Fruit fly (Drosophila melanogaster) whole organism, embryonic: ENCODE measurements around the gene Cpr73D.

ENCODE experiments used
- B-H1 ChIP-seq: fragments of 200-800 bp; sonication (Bioruptor generic); IDR thresholded peaks from 3 replicates; pipeline ENCODE4 v1.3.6; 2022; ENCODE audit warnings: missing biosample characterization, missing genetic modification characterization
- BEAF-32 ChIP-seq: fragments of 200-800 bp; sonication (Bioruptor generic); optimal IDR thresholded peaks from 3 replicates; lab custom pipeline; 2017; ENCODE audit warnings: missing biosample characterization, missing genetic modification characterization, mild to moderate bottlenecking, moderate library complexity, missing genetic modification reagents
- CG10147 ChIP-seq: fragments of 200-800 bp; sonication (Bioruptor generic); optimal IDR thresholded peaks from 2 replicates; lab custom pipeline; 2019; ENCODE audit warnings: missing biosample characterization, mild to moderate bottlenecking, missing genetic modification characterization, moderate library complexity
- CG11085 ChIP-seq: fragments of 200-800 bp; sonication (Bioruptor generic); IDR thresholded peaks from 2 replicates; pipeline ENCODE4 v1.3.6; 2022; ENCODE audit warnings: missing biosample characterization, missing genetic modification characterization
- CG11093 ChIP-seq: fragments of 200-800 bp; sonication (Bioruptor generic); IDR thresholded peaks from 3 replicates; pipeline ENCODE4 v1.3.6; 2022; ENCODE audit warnings: missing biosample characterization, missing genetic modification characterization
- CG11247 ChIP-seq: fragments of 200-800 bp; sonication (Bioruptor generic); IDR thresholded peaks from 2 replicates; pipeline ENCODE4 v1.3.6; 2022; ENCODE audit warnings: missing biosample characterization, missing genetic modification characterization
- CG13424 ChIP-seq: fragments of 200-800 bp; sonication (Bioruptor generic); optimal IDR thresholded peaks from 2 replicates; lab custom pipeline; 2019; ENCODE audit warnings: missing biosample characterization, mild to moderate bottlenecking, missing genetic modification characterization, moderate library complexity
- CG17361 ChIP-seq: fragments of 200-800 bp; sonication (Bioruptor generic); IDR thresholded peaks from 3 replicates; pipeline ENCODE4 v1.3.6; 2022; ENCODE audit warnings: missing biosample characterization, missing genetic modification characterization
- CG17802 ChIP-seq: fragments of 200-800 bp; sonication (Bioruptor generic); optimal IDR thresholded peaks from 2 replicates; lab custom pipeline; 2018; ENCODE audit warnings: missing biosample characterization, mild to moderate bottlenecking, missing genetic modification characterization, moderate library complexity
- CG1792 ChIP-seq: fragments of 200-800 bp; sonication (Bioruptor generic); optimal IDR thresholded peaks from 2 replicates; lab custom pipeline; 2016; ENCODE audit warnings: missing biosample characterization, missing genetic modification characterization
- CG3065 ChIP-seq: fragments of 200-800 bp; sonication (Bioruptor generic); optimal IDR thresholded peaks from 2 replicates; lab custom pipeline; 2016; ENCODE audit warnings: missing biosample characterization, missing genetic modification characterization
- CG42726 ChIP-seq: fragments of 200-800 bp; sonication (Bioruptor generic); IDR thresholded peaks from 2 replicates; pipeline ENCODE4 v1.3.6; 2022; ENCODE audit warnings: missing biosample characterization, missing genetic modification characterization; ENCODE audit not compliant: partially characterized antibody
- CG4404 ChIP-seq: fragments of 200-800 bp; sonication (Bioruptor generic); IDR thresholded peaks from 2 replicates; pipeline ENCODE4 v1.3.6; 2022; ENCODE audit warnings: missing biosample characterization, missing genetic modification characterization
- CG4730 ChIP-seq: fragments of 200-800 bp; sonication (Bioruptor generic); IDR thresholded peaks from 2 replicates; pipeline ENCODE4 v1.3.6; 2022; ENCODE audit warnings: missing biosample characterization, missing genetic modification characterization
- CG4820 ChIP-seq: fragments of 200-800 bp; sonication (Bioruptor generic); optimal IDR thresholded peaks from 3 replicates; lab custom pipeline; 2016; ENCODE audit warnings: missing biosample characterization, missing genetic modification characterization
- CG6254 ChIP-seq: fragments of 200-800 bp; sonication (Bioruptor generic); optimal IDR thresholded peaks from 3 replicates; lab custom pipeline; 2017; ENCODE audit warnings: mild to moderate bottlenecking, missing biosample characterization, missing genetic modification reagents, missing genetic modification characterization
- CG8388 ChIP-seq: fragments of 200-800 bp; sonication (Bioruptor generic); optimal IDR thresholded peaks from 2 replicates; lab custom pipeline; 2019; ENCODE audit warnings: missing biosample characterization, mild to moderate bottlenecking, missing genetic modification characterization, moderate library complexity
- CG8765 ChIP-seq: fragments of 200-800 bp; sonication (Bioruptor generic); IDR thresholded peaks from 2 replicates; pipeline ENCODE4 v1.3.6; 2022; ENCODE audit warnings: missing biosample characterization, missing genetic modification characterization
- CG9609 ChIP-seq: fragments of 200-800 bp; sonication (Bioruptor generic); optimal IDR thresholded peaks from 3 replicates; lab custom pipeline; 2016; ENCODE audit warnings: missing biosample characterization, missing genetic modification characterization
- CkIIα-i1 ChIP-seq: fragments of 200-800 bp; sonication (Bioruptor generic); IDR thresholded peaks from 2 replicates; pipeline ENCODE4 v1.3.6; 2022; ENCODE audit warnings: missing biosample characterization, missing genetic modification characterization
- Dip2 ChIP-seq: fragments of 200-800 bp; sonication (Bioruptor generic); IDR thresholded peaks from 2 replicates; pipeline ENCODE4 v1.3.6; 2022; ENCODE audit warnings: missing biosample characterization, missing genetic modification characterization
- Dll ChIP-seq: fragments of 200-800 bp; sonication (Bioruptor generic); IDR thresholded peaks from 4 replicates; pipeline ENCODE4 v1.3.6; 2022; ENCODE audit warnings: missing biosample characterization, missing genetic modification characterization; ENCODE audit not compliant: partially characterized antibody
- HLH54F ChIP-seq: fragments of 200-800 bp; sonication (Bioruptor generic); optimal IDR thresholded peaks from 3 replicates; lab custom pipeline; 2016; ENCODE audit warnings: missing biosample characterization, missing genetic modification characterization
- Hr3 ChIP-seq: fragments of 200-800 bp; sonication (Bioruptor generic); optimal IDR thresholded peaks from 3 replicates; lab custom pipeline; 2016; ENCODE audit warnings: missing biosample characterization, missing genetic modification characterization
- Jarid2 ChIP-seq: fragments of 200-800 bp; sonication (Bioruptor generic); optimal IDR thresholded peaks from 3 replicates; lab custom pipeline; 2017; ENCODE audit warnings: mild to moderate bottlenecking, missing biosample characterization, missing genetic modification reagents, missing genetic modification characterization
- Lhr ChIP-seq: fragments of 200-800 bp; sonication (Bioruptor generic); optimal IDR thresholded peaks from 3 replicates; lab custom pipeline; 2017; ENCODE audit warnings: mild to moderate bottlenecking, missing biosample characterization, missing genetic modification reagents, missing genetic modification characterization
- NC2β ChIP-seq: fragments of 200-800 bp; sonication (Bioruptor generic); optimal IDR thresholded peaks from 2 replicates; lab custom pipeline; 2016; ENCODE audit warnings: missing biosample characterization, missing genetic modification characterization
- Neu2 ChIP-seq: fragments of 200-800 bp; sonication (Bioruptor generic); optimal IDR thresholded peaks from 3 replicates; lab custom pipeline; 2016; ENCODE audit warnings: missing biosample characterization, missing genetic modification characterization, borderline replicate concordance
- Oaz ChIP-seq: fragments of 200-800 bp; sonication (Bioruptor generic); IDR thresholded peaks from 2 replicates; pipeline ENCODE4 v1.3.6; 2022; ENCODE audit warnings: missing biosample characterization, missing genetic modification characterization
- ato ChIP-seq: fragments of 200-800 bp; sonication (Bioruptor generic); IDR thresholded peaks from 2 replicates; pipeline ENCODE4 v1.3.6; 2022; ENCODE audit warnings: missing biosample characterization, missing genetic modification characterization; ENCODE audit not compliant: partially characterized antibody
- bbx ChIP-seq: fragments of 200-800 bp; sonication (Bioruptor generic); IDR thresholded peaks from 2 replicates; pipeline ENCODE4 v1.3.6; 2022; ENCODE audit warnings: missing biosample characterization, missing genetic modification characterization; ENCODE audit not compliant: partially characterized antibody
- fd64A ChIP-seq: fragments of 200-800 bp; sonication (Bioruptor generic); optimal IDR thresholded peaks from 3 replicates; lab custom pipeline; 2018; ENCODE audit warnings: missing biosample characterization, mild to moderate bottlenecking, missing genetic modification characterization
- ham ChIP-seq: fragments of 200-800 bp; sonication (Bioruptor generic); IDR thresholded peaks from 2 replicates; pipeline ENCODE4 v1.3.6; 2022; ENCODE audit warnings: missing biosample characterization, missing genetic modification characterization
- hb ChIP-seq: fragments of 200-800 bp; sonication (Bioruptor generic); IDR thresholded peaks from 3 replicates; pipeline ENCODE4 v1.3.6; 2022; ENCODE audit warnings: missing biosample characterization, missing genetic modification characterization; ENCODE audit not compliant: partially characterized antibody
- lilli ChIP-seq: fragments of 200-800 bp; sonication (Bioruptor generic); optimal IDR thresholded peaks from 3 replicates; lab custom pipeline; 2016; ENCODE audit warnings: missing biosample characterization, missing genetic modification characterization
- lmd ChIP-seq: fragments of 200-800 bp; sonication (Bioruptor generic); IDR thresholded peaks from 2 replicates; pipeline ENCODE4 v1.3.6; 2022; ENCODE audit warnings: missing biosample characterization, missing genetic modification characterization
- maf-S ChIP-seq: fragments of 200-800 bp; sonication (Bioruptor generic); optimal IDR thresholded peaks from 2 replicates; lab custom pipeline; 2016; ENCODE audit warnings: missing biosample characterization, missing genetic modification characterization
- oc ChIP-seq: fragments of 200-800 bp; sonication (Bioruptor generic); optimal IDR thresholded peaks from 2 replicates; lab custom pipeline; 2018; ENCODE audit warnings: missing biosample characterization, mild to moderate bottlenecking, missing genetic modification characterization, moderate library complexity
- odd ChIP-seq: fragments of 200-800 bp; sonication (Bioruptor generic); optimal IDR thresholded peaks from 2 replicates; lab custom pipeline; 2017; ENCODE audit warnings: missing biosample characterization, mild to moderate bottlenecking, missing genetic modification characterization
- pan ChIP-seq, 4 experiments: fragments of >200 bp in 3 of 4; fragments of 200-800 bp in 1 of 4; sonication (Bioruptor generic) in 1 of 4; optimal IDR thresholded peaks in 3 of 4; IDR thresholded peaks in 1 of 4; 2 replicates each; pipeline versions ENCODE4 v1.3.6 to Lab custom; 2017 to 2022; ENCODE audit warnings: missing biosample characterization in 2 of 4, missing genetic modification characterization in 2 of 4, mixed read lengths in 1 of 4
- ro ChIP-seq: fragments of 200-800 bp; sonication (Bioruptor generic); IDR thresholded peaks from 2 replicates; pipeline ENCODE4 v1.3.6; 2022; ENCODE audit warnings: missing biosample characterization, missing genetic modification characterization
- row ChIP-seq: fragments of 200-800 bp; sonication (Bioruptor generic); IDR thresholded peaks from 3 replicates; pipeline ENCODE4 v1.3.6; 2022; ENCODE audit warnings: missing biosample characterization, missing genetic modification characterization
- sd ChIP-seq: fragments of 200-800 bp; sonication (Bioruptor generic); optimal IDR thresholded peaks from 3 replicates; lab custom pipeline; 2018; ENCODE audit warnings: missing biosample characterization, mild to moderate bottlenecking, missing genetic modification characterization, moderate library complexity
- sr ChIP-seq: fragments of 200-800 bp; sonication (Bioruptor generic); IDR thresholded peaks from 3 replicates; pipeline ENCODE4 v1.3.6; 2022; ENCODE audit warnings: missing biosample characterization, missing genetic modification characterization
- tap ChIP-seq: fragments of 200-800 bp; optimal IDR thresholded peaks from 3 replicates; lab custom pipeline; 2019; ENCODE audit warnings: missing biosample characterization, mild to moderate bottlenecking, missing genetic modification characterization, moderate library complexity

Cpr73D gene

DNA sequence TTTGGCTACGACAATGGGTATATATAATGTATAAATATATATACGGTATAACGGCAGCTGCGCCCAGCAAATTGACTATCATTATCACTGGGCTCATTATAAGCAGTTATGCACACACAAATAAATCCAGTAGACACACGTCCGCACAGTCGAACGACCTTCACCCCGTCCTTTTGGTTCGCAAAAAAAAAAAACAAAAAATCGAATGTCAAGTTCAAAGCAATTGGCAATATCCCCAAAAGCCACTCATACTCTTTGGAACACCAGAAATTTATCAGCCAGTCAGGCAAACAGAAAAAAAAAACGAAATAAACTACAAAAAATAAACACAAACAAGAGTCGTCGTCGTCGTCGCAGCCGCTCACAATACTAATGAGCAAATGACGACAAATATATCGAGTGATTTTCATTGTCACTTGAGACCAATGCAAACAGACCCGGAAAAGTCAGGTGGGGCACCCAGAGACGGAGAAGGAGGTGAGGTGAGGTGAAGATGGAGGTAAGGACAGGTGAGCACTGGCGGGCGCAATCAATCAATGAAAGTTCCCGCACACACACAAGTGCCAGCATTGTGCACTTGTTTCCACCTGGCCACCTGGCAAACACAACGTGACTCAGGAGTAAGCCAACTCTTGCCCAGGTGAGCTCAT is 47.4 kb upstream of the Cpr73D start (continued):
- TF ChIP-seq odd (GFP tag; lab: Kevin White, UChicago) (no peak), sd (tag; lab: Kevin White, UChicago) (peak; percentile 91), NC2β (GFP tag; lab: Kevin White, UChicago) (no peak), CG17361 (no peak), CG11085 (GFP tag; lab: Robert Waterston, UW) (peak; percentile 6; the same call in 1 of the 2 replicates), ro (GFP tag; lab: Robert Waterston, UW) (no peak)
- TF ChIP-seq, all 482 proteins: peak for 61

DNA sequence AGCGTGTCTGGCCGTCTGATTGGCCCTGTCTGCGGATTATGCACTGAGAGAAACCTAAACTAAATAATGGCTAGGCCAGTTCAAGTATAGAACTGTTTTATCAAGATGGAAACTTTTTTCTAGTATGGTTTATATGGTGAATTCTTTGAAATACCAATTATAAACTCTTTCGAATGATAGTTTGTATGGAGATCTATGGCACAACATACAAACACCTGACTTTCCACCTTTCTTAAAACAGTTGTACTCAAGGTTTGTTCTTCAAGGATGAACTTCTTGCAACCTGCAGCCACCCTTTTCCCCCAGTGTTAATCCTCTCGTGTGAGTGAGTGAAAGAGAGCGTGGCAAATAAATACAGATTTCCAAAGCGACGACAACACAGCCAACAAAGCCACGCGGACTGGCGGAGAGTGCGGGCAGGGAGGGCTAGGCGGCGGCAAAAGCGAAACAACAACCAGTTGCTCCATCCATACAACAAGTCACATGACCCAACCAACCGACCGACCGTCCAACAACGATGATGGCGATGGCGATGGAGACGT is 46.8 kb upstream of the Cpr73D start:
- TF ChIP-seq bbx (GFP tag; lab: Robert Waterston, UW) (no peak), CG8388 (peak; percentile 83), Dll (GFP tag; lab: Robert Waterston, UW) (no peak), CG42726 (GFP tag; lab: Robert Waterston, UW) (0 out of 2 replicates have a peak, but pooled peaks have one; percentile 26), CkIIα-i1 (peak; percentile 60; the same call in 1 of the 2 replicates), oc (tag; lab: Kevin White, UChicago) (peak; percentile 50), tap (peak; percentile 78), CG3065 (GFP tag; lab: Kevin White, UChicago) (peak; percentile 60), lilli (GFP tag; lab: Kevin White, UChicago) (peak; percentile 88), CG6254 (peak; percentile 37), HLH54F (GFP tag; lab: Kevin White, UChicago) (peak; percentile 89), Dip2 (GFP tag; lab: Robert Waterston, UW) (peak; percentile 29; the same call in 1 of the 2 replicates), Oaz (peak; percentile 80), CG13424 (tag; lab: Kevin White, UChicago) (peak; percentile 87), CG4404 (GFP tag; lab: Robert Waterston, UW) (peak; percentile 74), CG4820 (GFP tag; lab: Kevin White, UChicago) (peak; percentile 81), ro (GFP tag; lab: Robert Waterston, UW) (peak; percentile 51; the same call in 1 of the 2 replicates), row (peak; percentile 83), Jarid2 (GFP tag; lab: Kevin White, UChicago) (peak; percentile 67), ham (GFP tag; lab: Robert Waterston, UW) (peak; percentile 76), B-H1 (GFP tag; lab: Robert Waterston, UW) (peak; percentile 73), CG1792 (GFP tag; lab: Kevin White, UChicago) (peak; percentile 87), BEAF-32 (GFP tag; lab: Kevin White, UChicago) (no peak), fd64A (GFP tag; lab: Kevin White, UChicago) (peak; percentile 2), Neu2 (GFP tag; lab: Kevin White, UChicago) (peak; percentile 17), CG4730 (GFP tag; lab: Robert Waterston, UW) (peak; percentile 83), odd (GFP tag; lab: Kevin White, UChicago) (peak; percentile 74), hb (GFP tag; lab: Robert Waterston, UW) (no peak), CG8765 (GFP tag; lab: Robert Waterston, UW) (0 out of 2 replicates have a peak, but pooled peaks have one; percentile 25), lmd (GFP tag; lab: Robert Waterston, UW) (peak; percentile 92), ato (GFP tag; lab: Robert Waterston, UW) (no peak), maf-S (GFP tag; lab: Kevin White, UChicago) (peak; percentile 84), CG10147 (GFP tag; lab: Kevin White, UChicago) (peak; percentile 87), CG9609 (peak; percentile 92), CG11093 (GFP tag; lab: Robert Waterston, UW) (peak; percentile 86), Lhr (GFP tag; lab: Kevin White, UChicago) (peak; percentile 60), CG11247 (GFP tag; lab: Robert Waterston, UW) (peak; percentile 33; the same call in 1 of the 2 replicates), sr (GFP tag; lab: Robert Waterston, UW) (0 out of 3 replicates have a peak, but pooled peaks have one; percentile 19), pan (optimal IDR thresholded peaks at IDR 0.05; lab: Kevin White, UChicago) (no peak), pan (GFP tag; optimal IDR thresholded peaks at IDR 0.05 in 1 of 2, IDR thresholded peaks at IDR 0.05 in 1 of 2) (peak in 1 of 2 experiments; percentile 89), Hr3 (GFP tag; lab: Kevin White, UChicago) (peak; percentile 76), CG17802 (tag; lab: Kevin White, UChicago) (peak; percentile 31)
